Worm (Caenorhabditis elegans) whole organism, mixed stage, embryonic: ENCODE data around the gene str-123.
A peak's percentile ranks its signal among the peaks of the same experiment; 100 is the strongest.

Experiments
- M03D4.4 ChIP-seq: sonication (generic microtip); optimal IDR thresholded peaks from 2 replicates; lab custom pipeline; 2017; ENCODE audit warnings: mild to moderate bottlenecking, missing genetic modification characterization, missing compliant biosample characterization
- bed-3 ChIP-seq: fragments of 200-800 bp; sonication (Bioruptor generic); optimal IDR thresholded peaks from 3 replicates; lab custom pipeline; 2018; ENCODE audit warnings: mild to moderate bottlenecking, missing genetic modification characterization, moderate library complexity, missing compliant biosample characterization
- ceh-39 ChIP-seq: fragments of 150-350 bp; optimal IDR thresholded peaks from 2 replicates; lab custom pipeline; 2014; ENCODE audit warnings: missing biosample characterization, missing genetic modification characterization
- ceh-83 ChIP-seq: fragments of 200-800 bp; sonication (Bioruptor generic); optimal IDR thresholded peaks from 2 replicates; lab custom pipeline; 2018; ENCODE audit warnings: mild to moderate bottlenecking, missing genetic modification characterization, missing compliant biosample characterization
- ces-1 ChIP-seq: fragments of 150-350 bp; optimal IDR thresholded peaks from 2 replicates; lab custom pipeline; 2014; ENCODE audit warnings: missing biosample characterization, missing genetic modification reagents, missing genetic modification characterization
- cnd-1 ChIP-seq: fragments of 200-800 bp; sonication (Bioruptor generic); optimal IDR thresholded peaks from 2 replicates; lab custom pipeline; 2018; ENCODE audit warnings: mild to moderate bottlenecking, missing genetic modification characterization, missing compliant biosample characterization
- drap-1 ChIP-seq: fragments of 200-800 bp; sonication (Bioruptor generic); optimal IDR thresholded peaks from 3 replicates; lab custom pipeline; 2018; ENCODE audit warnings: mild to moderate bottlenecking, missing genetic modification characterization, missing compliant biosample characterization
- elt-1 ChIP-seq: sonication (generic microtip); optimal IDR thresholded peaks from 2 replicates; lab custom pipeline; 2017; ENCODE audit warnings: missing genetic modification characterization, mild to moderate bottlenecking, missing compliant biosample characterization, antibody characterized with exemption, moderate library complexity, borderline replicate concordance; ENCODE audit not compliant: insufficient read depth
- flh-1 ChIP-seq: fragments of 200-800 bp; sonication (Bioruptor generic); optimal IDR thresholded peaks from 2 replicates; lab custom pipeline; 2018; ENCODE audit warnings: mild to moderate bottlenecking, missing genetic modification characterization, moderate library complexity, missing compliant biosample characterization
- ham-2 ChIP-seq: fragments of 200-800 bp; sonication (Bioruptor generic); optimal IDR thresholded peaks from 2 replicates; lab custom pipeline; 2018; ENCODE audit warnings: mild to moderate bottlenecking, missing genetic modification characterization, missing compliant biosample characterization
- hlh-1 ChIP-seq: fragments of 150-350 bp; optimal IDR thresholded peaks from 2 replicates; lab custom pipeline; 2014; ENCODE audit warnings: missing biosample characterization, missing genetic modification reagents, missing genetic modification characterization
- lin-13 ChIP-seq: fragments of 150-350 bp; optimal IDR thresholded peaks from 2 replicates; lab custom pipeline; 2014; ENCODE audit warnings: missing biosample characterization, missing genetic modification characterization
- lin-32 ChIP-seq: fragments of 200-800 bp; sonication (Bioruptor generic); optimal IDR thresholded peaks from 2 replicates; lab custom pipeline; 2018; ENCODE audit warnings: mild to moderate bottlenecking, missing genetic modification characterization, missing compliant biosample characterization
- mab-5 ChIP-seq: fragments of 150-350 bp; optimal IDR thresholded peaks from 2 replicates; lab custom pipeline; 2014; ENCODE audit warnings: missing biosample characterization, missing genetic modification characterization
- mep-1 ChIP-seq: fragments of 150-350 bp; optimal IDR thresholded peaks from 2 replicates; lab custom pipeline; 2017; ENCODE audit warnings: missing biosample characterization, missing genetic modification reagents, missing genetic modification characterization, inconsistent platforms
- mls-2 ChIP-seq: sonication (generic microtip); optimal IDR thresholded peaks from 2 replicates; lab custom pipeline; 2016; ENCODE audit warnings: mild to moderate bottlenecking, missing genetic modification characterization, moderate library complexity, missing compliant biosample characterization
- nhr-12 ChIP-seq: fragments of 150-350 bp; optimal IDR thresholded peaks from 2 replicates; lab custom pipeline; 2014; ENCODE audit warnings: missing biosample characterization, missing genetic modification characterization
- nhr-2 ChIP-seq: fragments of 150-350 bp; optimal IDR thresholded peaks from 2 replicates; lab custom pipeline; 2014; ENCODE audit warnings: missing biosample characterization, missing genetic modification characterization
- nhr-237 ChIP-seq: fragments of 150-350 bp; optimal IDR thresholded peaks from 2 replicates; lab custom pipeline; 2014; ENCODE audit warnings: missing biosample characterization, missing genetic modification characterization
- nhr-28 ChIP-seq: fragments of 150-350 bp; optimal IDR thresholded peaks from 2 replicates; lab custom pipeline; 2014; ENCODE audit warnings: missing biosample characterization, missing genetic modification characterization
- nhr-76 ChIP-seq: sonication (generic microtip); optimal IDR thresholded peaks from 2 replicates; lab custom pipeline; 2017; ENCODE audit warnings: missing biosample characterization, missing genetic modification characterization
- sem-2 ChIP-seq: fragments of 200-800 bp; sonication (Bioruptor generic); optimal IDR thresholded peaks from 2 replicates; lab custom pipeline; 2018; ENCODE audit warnings: mild to moderate bottlenecking, missing genetic modification characterization, missing compliant biosample characterization
- sptf-1 ChIP-seq: sonication (generic microtip); optimal IDR thresholded peaks from 2 replicates; lab custom pipeline; 2017; ENCODE audit warnings: mild to moderate bottlenecking, missing genetic modification characterization, moderate library complexity, missing compliant biosample characterization
- tbx-8 ChIP-seq: fragments of 200-800 bp; sonication (Bioruptor generic); optimal IDR thresholded peaks from 2 replicates; lab custom pipeline; 2018; ENCODE audit warnings: mild to moderate bottlenecking, missing genetic modification characterization, moderate library complexity, missing compliant biosample characterization
- unc-120 ChIP-seq: sonication (generic microtip); optimal IDR thresholded peaks from 2 replicates; lab custom pipeline; 2017; ENCODE audit warnings: missing genetic modification characterization, missing compliant biosample characterization; ENCODE audit not compliant: poor library complexity, severe bottlenecking
- unc-39 ChIP-seq: fragments of 150-350 bp; optimal IDR thresholded peaks from 2 replicates; lab custom pipeline; 2014; ENCODE audit warnings: missing biosample characterization, missing genetic modification characterization
- unc-62 ChIP-seq: fragments of 150-350 bp; optimal IDR thresholded peaks from 2 replicates; lab custom pipeline; 2014; ENCODE audit warnings: missing biosample characterization, missing genetic modification reagents, missing genetic modification characterization
- ztf-11 ChIP-seq: fragments of 150-350 bp; optimal IDR thresholded peaks from 2 replicates; lab custom pipeline; 2014; ENCODE audit warnings: missing biosample characterization, missing genetic modification characterization

Gene str-123

DNA sequence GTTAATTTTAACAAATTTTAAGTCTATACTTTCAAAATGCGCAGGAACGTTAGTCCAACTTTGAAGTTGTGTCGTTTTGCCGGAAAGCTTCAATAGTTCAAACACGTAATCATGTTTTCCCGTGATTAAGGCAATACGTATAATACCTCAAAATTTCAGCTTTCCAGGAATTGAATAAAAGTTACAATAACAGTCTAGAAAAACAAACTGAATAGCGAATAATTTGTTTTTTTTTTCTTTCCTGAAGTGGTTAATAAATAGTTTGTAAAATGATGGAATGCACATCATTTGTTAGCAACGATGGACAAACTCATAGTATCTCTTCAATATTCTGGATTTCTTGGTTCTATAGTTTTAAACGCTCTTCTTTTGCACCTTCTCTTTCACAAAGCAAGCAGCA is at the start of gene str-123:
str-123 (plus strand) TSS at position 301 of the 400 bp plus-strand sequence.
- TF ChIP-seq nhr-2 (tag; lab: Kevin White, UChicago) (no peak), ztf-11 (tag; lab: Kevin White, UChicago) (no peak), bed-3 (no peak), flh-1 (no peak), sem-2 (GFP tag; lab: Kevin White, UChicago) (no peak), ceh-83 (GFP tag; lab: Kevin White, UChicago) (no peak), sptf-1 (tag; lab: Kevin White, UChicago) (no peak), ceh-39 (tag; lab: Kevin White, UChicago) (no peak), cnd-1 (tag; lab: Kevin White, UChicago) (no peak), mep-1 (no peak), nhr-12 (tag; lab: Kevin White, UChicago) (no peak), mls-2 (no peak), hlh-1 (no peak), nhr-28 (tag; lab: Kevin White, UChicago) (no peak)
- TF ChIP-seq, all 35 proteins: peak for 0

DNA sequence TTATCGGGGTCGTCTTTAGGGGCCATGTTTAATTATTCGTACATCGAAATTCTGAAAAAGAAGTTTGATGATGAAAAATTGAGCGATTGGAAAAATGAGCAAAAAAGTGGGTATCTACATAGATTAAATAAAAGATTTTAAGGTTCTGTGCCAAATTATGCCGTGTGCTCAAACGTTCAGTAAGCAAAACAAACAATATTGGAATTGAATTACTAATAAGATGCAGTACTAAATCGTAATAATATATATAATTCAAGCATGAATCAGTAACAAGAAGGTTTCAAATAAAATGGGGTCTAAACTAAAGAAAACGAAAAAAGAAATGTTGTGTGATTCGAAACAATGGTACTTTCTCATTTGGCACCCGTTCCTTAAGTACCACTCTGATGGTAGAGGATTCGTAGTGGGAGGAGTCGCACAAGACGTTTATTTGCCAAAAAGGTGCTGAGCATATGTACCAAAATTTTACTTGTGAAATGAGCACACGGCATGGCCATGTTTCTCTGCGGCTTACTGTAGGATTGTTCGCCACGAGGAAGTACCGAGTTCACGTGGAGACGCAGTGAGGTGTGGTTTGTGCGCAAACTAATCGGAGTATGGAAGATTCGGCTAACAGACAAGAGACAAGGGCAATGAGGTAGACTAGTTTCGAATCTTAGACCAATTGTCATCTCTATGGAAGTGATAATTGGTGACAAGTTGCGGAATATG is 40.5 kb upstream of the str-123 start, which contains the start of gene pgp-14:
pgp-14 (minus strand) TSS at position 51 of the 711 bp plus-strand sequence.
- TF ChIP-seq nhr-237 (no peak), mab-5 (no peak), hlh-1 (no peak), sem-2 (GFP tag; lab: Kevin White, UChicago) (no peak)
- TF ChIP-seq, all 35 proteins: peak for 0

- TF ChIP-seq nhr-237 (peak; percentile 14), lin-13 (no peak)
These were observed 39.3 kb upstream of the str-123 start for ce11 chrX:12750805-12751204.

DNA sequence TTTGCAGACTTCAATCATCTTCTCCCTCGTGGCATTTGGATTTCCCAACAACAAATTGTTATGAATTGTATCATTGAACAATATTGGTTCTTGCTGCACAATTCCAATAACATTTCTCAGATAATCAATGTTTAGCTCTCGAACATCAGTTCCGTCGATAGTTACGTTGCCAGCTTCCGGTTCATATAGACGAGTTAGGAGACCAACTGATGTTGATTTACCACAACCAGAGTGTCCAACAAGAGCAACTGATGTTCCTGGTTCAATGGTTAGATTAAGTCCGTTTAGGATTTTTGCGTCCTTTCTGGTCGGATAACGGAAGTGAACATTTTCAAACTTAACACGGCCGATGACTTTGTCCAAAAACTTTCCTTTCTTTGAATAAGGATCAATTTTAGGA is 36.1 kb upstream of the str-123 start:
- no peak for TF ChIP-seq ceh-83 (GFP tag; lab: Kevin White, UChicago)
- TF ChIP-seq tbx-8 (GFP tag; lab: Kevin White, UChicago), result no peak
- TF ChIP-seq M03D4.4 (tag; lab: Kevin White, UChicago), result no peak
- no peak for TF ChIP-seq nhr-28 (tag; lab: Kevin White, UChicago)
- no peak for TF ChIP-seq flh-1
- no peak for TF ChIP-seq bed-3
- TF ChIP-seq sptf-1 (tag; lab: Kevin White, UChicago), result no peak
- TF ChIP-seq mls-2, result no peak

DNA sequence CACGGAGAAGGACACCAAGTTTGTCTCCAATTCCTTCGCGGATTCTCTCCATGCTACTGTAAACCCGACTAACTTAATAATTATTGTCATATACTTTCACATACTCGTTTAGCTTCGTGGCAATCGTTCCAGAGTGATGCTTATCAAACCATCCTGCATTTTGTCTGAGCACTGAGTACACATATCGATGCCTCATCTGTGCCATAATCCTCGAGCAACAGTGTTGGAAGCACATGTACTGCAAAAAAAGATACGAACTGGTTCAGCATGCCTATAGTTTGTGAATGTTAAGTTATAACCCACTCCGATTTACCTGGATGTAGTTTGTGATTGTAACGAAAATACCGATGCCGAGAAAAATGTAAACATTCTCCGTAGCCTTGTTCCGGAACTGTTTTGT is 35.1 kb upstream of the str-123 start:
- TF ChIP-seq elt-1 (no peak), ces-1 (GFP tag; lab: Kevin White, UChicago) (no peak), ztf-11 (tag; lab: Kevin White, UChicago) (no peak), drap-1 (no peak), sptf-1 (tag; lab: Kevin White, UChicago) (no peak), nhr-237 (no peak), cnd-1 (tag; lab: Kevin White, UChicago) (no peak), mls-2 (no peak), mab-5 (no peak), nhr-76 (no peak), flh-1 (no peak)

DNA sequence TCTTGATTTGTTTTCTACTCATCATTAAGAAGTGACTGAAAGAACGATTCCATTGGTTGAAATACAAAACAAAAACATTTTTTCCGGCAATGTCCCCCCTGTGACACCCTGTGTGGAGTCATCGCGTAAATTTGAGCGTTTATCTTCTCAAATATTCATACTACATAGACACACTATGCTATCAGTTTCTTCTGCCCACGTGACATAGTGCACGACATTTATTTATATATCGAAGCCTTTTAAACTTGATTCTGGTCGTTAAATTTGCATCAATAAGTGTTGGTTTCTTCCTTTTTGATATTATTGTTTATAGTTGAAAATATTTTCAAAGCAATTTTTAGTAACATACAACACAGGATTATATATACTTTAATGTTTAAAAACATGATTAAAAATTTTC is 31.1 kb upstream of the str-123 start:
- no peak for TF ChIP-seq unc-62
- no peak for TF ChIP-seq hlh-1
- TF ChIP-seq unc-39 (tag; lab: Kevin White, UChicago), result no peak
- no peak for TF ChIP-seq drap-1
- no peak for TF ChIP-seq cnd-1 (tag; lab: Kevin White, UChicago)
- TF ChIP-seq nhr-237, result no peak
- TF ChIP-seq lin-32 (GFP tag; lab: Kevin White, UChicago), result no peak
- TF ChIP-seq ceh-83 (GFP tag; lab: Kevin White, UChicago), result no peak
- TF ChIP-seq ham-2 (GFP tag; lab: Kevin White, UChicago), result no peak
- TF ChIP-seq tbx-8 (GFP tag; lab: Kevin White, UChicago), result no peak
- no peak for TF ChIP-seq ceh-39 (tag; lab: Kevin White, UChicago)
- no peak for TF ChIP-seq mls-2

- TF ChIP-seq tbx-8 (GFP tag; lab: Kevin White, UChicago) (no peak), unc-120 (tag; lab: Kevin White, UChicago) (no peak), nhr-2 (tag; lab: Kevin White, UChicago) (no peak), bed-3 (no peak), lin-32 (GFP tag; lab: Kevin White, UChicago) (no peak), hlh-1 (no peak)
These were observed 30.5 kb upstream of the str-123 start for ce11 chrX:12759642-12760041.
